Worm (Caenorhabditis elegans) whole organism, L1 larva: Measurements from ENCODE around the gene F28B12.1.

Experiments
- C16A3.4 ChIP-seq: fragments of 150-350 bp; optimal IDR thresholded peaks from 2 replicates; lab custom pipeline; 2014; ENCODE audit warnings: missing biosample characterization, missing genetic modification characterization
- Y116A8C.19 ChIP-seq: sonication (generic microtip); optimal IDR thresholded peaks from 2 replicates; lab custom pipeline; 2016; ENCODE audit warnings: missing compliant biosample characterization, missing genetic modification characterization, borderline replicate concordance
- ama-1 ChIP-seq: fragments of 150-350 bp; optimal IDR thresholded peaks from 2 replicates; lab custom pipeline; 2014
- blmp-1 ChIP-seq: fragments of 150-350 bp; optimal IDR thresholded peaks from 2 replicates; lab custom pipeline; 2014; ENCODE audit warnings: missing biosample characterization, missing genetic modification characterization
- ceh-63 ChIP-seq: fragments of 200-800 bp; sonication (Bioruptor generic); optimal IDR thresholded peaks from 2 replicates; lab custom pipeline; 2018; ENCODE audit warnings: mild to moderate bottlenecking, missing genetic modification characterization, missing compliant biosample characterization
- ceh-8 ChIP-seq: fragments of 200-800 bp; sonication (Bioruptor generic); optimal IDR thresholded peaks from 2 replicates; lab custom pipeline; 2018; ENCODE audit warnings: mild to moderate bottlenecking, missing genetic modification characterization, moderate library complexity, missing compliant biosample characterization
- ces-1 ChIP-seq: fragments of 150-350 bp; optimal IDR thresholded peaks from 2 replicates; lab custom pipeline; 2014; ENCODE audit warnings: missing biosample characterization, missing genetic modification reagents, missing genetic modification characterization
- dpl-1 ChIP-seq, 3 experiments: fragments of 150-350 bp in 2 of 3; sonication (generic microtip) in 1 of 3; optimal IDR thresholded peaks; 2 replicates each; lab custom pipeline; 2014 to 2017; ENCODE audit warnings: missing biosample characterization in 3 of 3, missing genetic modification characterization in 3 of 3, missing genetic modification reagents in 3 of 3
- dsc-1 ChIP-seq: sonication (generic microtip); optimal IDR thresholded peaks from 2 replicates; lab custom pipeline; 2016; ENCODE audit warnings: mild to moderate bottlenecking, missing genetic modification characterization, missing compliant biosample characterization
- efl-1 ChIP-seq, 4 experiments: fragments of 150-350 bp; optimal IDR thresholded peaks in 3 of 4; peaks in 1 of 4; 1 replicate in 1 of 4; 2 replicates in 3 of 4; lab custom pipeline; 2014; ENCODE audit warnings: missing biosample characterization in 2 of 4, missing genetic modification characterization in 2 of 4, missing genetic modification reagents in 2 of 4
- efl-3 ChIP-seq: fragments of 200-800 bp; sonication (Bioruptor generic); optimal IDR thresholded peaks from 2 replicates; lab custom pipeline; 2018; ENCODE audit warnings: mild to moderate bottlenecking, missing genetic modification characterization, missing compliant biosample characterization
- egl-13 ChIP-seq: sonication (generic microtip); optimal IDR thresholded peaks from 2 replicates; lab custom pipeline; 2016; ENCODE audit warnings: missing genotype, missing genetic modification reagents, missing genetic modification characterization, missing compliant biosample characterization
- fkh-10 ChIP-seq: sonication (generic microtip); optimal IDR thresholded peaks from 2 replicates; lab custom pipeline; 2017; ENCODE audit warnings: missing biosample characterization, missing genetic modification reagents, missing genetic modification characterization
- fkh-8 ChIP-seq: sonication (generic microtip); optimal IDR thresholded peaks from 2 replicates; lab custom pipeline; 2016; ENCODE audit warnings: mild to moderate bottlenecking, missing genetic modification characterization, missing compliant biosample characterization
- fos-1 ChIP-seq: fragments of 150-350 bp; optimal IDR thresholded peaks from 2 replicates; lab custom pipeline; 2014; ENCODE audit warnings: missing biosample characterization, missing genetic modification characterization
- grh-1 ChIP-seq: fragments of 200-800 bp; sonication (Bioruptor generic); IDR thresholded peaks from 2 replicates; pipeline ENCODE4 v1.3.6; 2022; ENCODE audit warnings: missing genetic modification reagents, missing genetic modification characterization, missing compliant biosample characterization
- hlh-17 ChIP-seq: fragments of 200-800 bp; sonication (Bioruptor generic); optimal IDR thresholded peaks from 2 replicates; lab custom pipeline; 2018; ENCODE audit warnings: missing genetic modification characterization, mild to moderate bottlenecking, missing compliant biosample characterization, moderate library complexity, borderline replicate concordance
- irx-1 ChIP-seq: sonication (generic microtip); optimal IDR thresholded peaks from 2 replicates; lab custom pipeline; 2016; ENCODE audit warnings: missing genetic modification characterization, missing compliant biosample characterization
- jun-1 ChIP-seq: fragments of 150-350 bp; optimal IDR thresholded peaks from 2 replicates; lab custom pipeline; 2014; ENCODE audit warnings: missing biosample characterization, missing genetic modification reagents, missing genetic modification characterization
- lin-14 ChIP-seq: fragments of 200-800 bp; sonication (Bioruptor generic); optimal IDR thresholded peaks from 2 replicates; lab custom pipeline; 2018; ENCODE audit warnings: mild to moderate bottlenecking, missing genetic modification characterization, moderate library complexity, missing compliant biosample characterization
- lin-15B ChIP-seq: fragments of 150-350 bp; sonication (generic microtip); optimal IDR thresholded peaks from 3 replicates; lab custom pipeline; 2014; ENCODE audit warnings: missing biosample characterization, missing genetic modification characterization
- lin-35 ChIP-seq, 2 experiments: fragments of 150-350 bp; optimal IDR thresholded peaks; 2 replicates each; lab custom pipeline; 2014; ENCODE audit warnings: missing biosample characterization in 2 of 2, missing genetic modification characterization in 2 of 2, missing genetic modification reagents in 2 of 2
- lir-3 ChIP-seq: sonication (generic microtip); optimal IDR thresholded peaks from 2 replicates; lab custom pipeline; 2016; ENCODE audit warnings: mild to moderate bottlenecking, missing genetic modification characterization, moderate library complexity, missing compliant biosample characterization; ENCODE audit not compliant: poor library complexity
- lsy-2 ChIP-seq, 2 experiments: fragments of 150-350 bp; optimal IDR thresholded peaks; 2 replicates each; lab custom pipeline; 2014; ENCODE audit warnings: missing biosample characterization in 2 of 2, missing genetic modification characterization in 2 of 2
- mdl-1 ChIP-seq, 2 experiments: fragments of 150-350 bp; optimal IDR thresholded peaks; 2 replicates each; lab custom pipeline; 2014 to 2017; ENCODE audit warnings: missing biosample characterization in 2 of 2, missing genetic modification characterization in 2 of 2, inconsistent platforms in 1 of 2
- mep-1 ChIP-seq: fragments of 150-350 bp; optimal IDR thresholded peaks from 2 replicates; lab custom pipeline; 2014; ENCODE audit warnings: missing biosample characterization, missing genetic modification characterization
- nhr-19 ChIP-seq: fragments of 200-800 bp; sonication (Bioruptor generic); conservative IDR thresholded peaks from 2 replicates; pipeline ENCODE4 v1.3.6; 2022; ENCODE audit warnings: missing genetic modification characterization, missing compliant biosample characterization
- nhr-237 ChIP-seq: fragments of 150-350 bp; optimal IDR thresholded peaks from 2 replicates; lab custom pipeline; 2014; ENCODE audit warnings: missing biosample characterization, missing genetic modification characterization
- nhr-28 ChIP-seq: fragments of 150-350 bp; optimal IDR thresholded peaks from 2 replicates; lab custom pipeline; 2014; ENCODE audit warnings: missing biosample characterization, missing genetic modification characterization
- nhr-47 ChIP-seq: sonication (generic microtip); optimal IDR thresholded peaks from 2 replicates; lab custom pipeline; 2016; ENCODE audit warnings: mild to moderate bottlenecking, missing genetic modification characterization, moderate library complexity, missing compliant biosample characterization
- nhr-71 ChIP-seq: sonication (generic microtip); optimal IDR thresholded peaks from 2 replicates; lab custom pipeline; 2016; ENCODE audit warnings: mild to moderate bottlenecking, missing genetic modification characterization, moderate library complexity, missing compliant biosample characterization
- nhr-84 ChIP-seq: sonication (generic microtip); optimal IDR thresholded peaks from 2 replicates; lab custom pipeline; 2017; ENCODE audit warnings: missing biosample characterization, missing genetic modification characterization
- pax-3 ChIP-seq: fragments of 200-800 bp; sonication (Bioruptor generic); optimal IDR thresholded peaks from 2 replicates; lab custom pipeline; 2018; ENCODE audit warnings: mild to moderate bottlenecking, missing genetic modification characterization, moderate library complexity, missing compliant biosample characterization
- sox-4 ChIP-seq: sonication (generic microtip); optimal IDR thresholded peaks from 2 replicates; lab custom pipeline; 2016; ENCODE audit warnings: missing genetic modification characterization, missing compliant biosample characterization
- sptf-1 ChIP-seq: fragments of 150-350 bp; optimal IDR thresholded peaks from 2 replicates; lab custom pipeline; 2014; ENCODE audit warnings: missing biosample characterization, missing genetic modification characterization
- swsn-7 ChIP-seq: sonication (generic microtip); optimal IDR thresholded peaks from 2 replicates; lab custom pipeline; 2016; ENCODE audit warnings: missing genetic modification characterization, missing compliant biosample characterization
- tbx-2 ChIP-seq: sonication (generic microtip); optimal IDR thresholded peaks from 2 replicates; lab custom pipeline; 2016; ENCODE audit warnings: missing genetic modification characterization, missing compliant biosample characterization
- tlp-1 ChIP-seq: fragments of 150-350 bp; optimal IDR thresholded peaks from 2 replicates; lab custom pipeline; 2014; ENCODE audit warnings: missing biosample characterization, missing genetic modification characterization
- unc-130 ChIP-seq: fragments of 150-350 bp; optimal IDR thresholded peaks from 2 replicates; lab custom pipeline; 2017; ENCODE audit warnings: missing biosample characterization, missing genetic modification characterization, inconsistent platforms
- unc-30 ChIP-seq: sonication (generic microtip); optimal IDR thresholded peaks from 2 replicates; lab custom pipeline; 2017; ENCODE audit warnings: missing biosample characterization, missing genetic modification characterization
- unc-62 ChIP-seq: fragments of 150-350 bp; optimal IDR thresholded peaks from 2 replicates; lab custom pipeline; 2014; ENCODE audit warnings: missing biosample characterization, missing genetic modification reagents, missing genetic modification characterization
- unc-86 ChIP-seq: sonication (generic microtip); optimal IDR thresholded peaks from 2 replicates; lab custom pipeline; 2016; ENCODE audit warnings: missing genetic modification characterization, missing compliant biosample characterization
- ztf-4 ChIP-seq: fragments of 150-350 bp; optimal IDR thresholded peaks from 2 replicates; lab custom pipeline; 2014; ENCODE audit warnings: missing biosample characterization, missing genetic modification characterization

Gene F28B12.1

ce11 chrII:5950657-5951056 lies 7.9 kb downstream of the F28B12.1 start (continued):
- TF ChIP-seq unc-130 (tag; lab: Kevin White, UChicago) (no peak), ztf-4 (no peak), nhr-47 (tag; lab: Kevin White, UChicago) (peak; percentile 28), ces-1 (no peak), tbx-2 (tag; lab: Kevin White, UChicago) (no peak), nhr-28 (tag; lab: Kevin White, UChicago) (no peak), Y116A8C.19 (no peak), ceh-63 (GFP tag; lab: Kevin White, UChicago) (peak; percentile 31)

- TF ChIP-seq jun-1 (tag; lab: Kevin White, UChicago) (no peak), nhr-19 (GFP tag; lab: Robert Waterston, UW) (no peak), nhr-71 (tag; lab: Kevin White, UChicago) (peak; percentile 6), egl-13 (tag; lab: Kevin White, UChicago) (peak; percentile 22), nhr-237 (tag; lab: Kevin White, UChicago) (no peak), mdl-1 (tag; optimal IDR thresholded peaks at IDR 0.05; lab: Kevin White, UChicago) (no peak), C16A3.4 (tag; lab: Kevin White, UChicago) (no peak), unc-86 (tag; lab: Kevin White, UChicago) (no peak), dsc-1 (tag; lab: Kevin White, UChicago) (peak; percentile 20), sox-4 (tag; lab: Kevin White, UChicago) (no peak)
Measured at ce11 chrII:5951745-5952144, 9.0 kb downstream of the F28B12.1 start.

- TF ChIP-seq nhr-71 (tag; lab: Kevin White, UChicago) (no peak), unc-62 (GFP tag; lab: Kevin White, UChicago) (no peak), swsn-7 (tag; lab: Kevin White, UChicago) (peak; percentile 11), ceh-8 (GFP tag; lab: Kevin White, UChicago) (peak; percentile 28), lsy-2 (tag; optimal IDR thresholded peaks at IDR 0.05; lab: Kevin White, UChicago) (peak in 1 of 2 experiments; percentile 27), dsc-1 (tag; lab: Kevin White, UChicago) (peak; percentile 73), nhr-47 (tag; lab: Kevin White, UChicago) (peak; percentile 57), unc-86 (tag; lab: Kevin White, UChicago) (peak; percentile 28), ama-1 (lab: Kevin White, UChicago) (no peak), lin-14 (GFP tag; lab: Kevin White, UChicago) (peak; percentile 64), fkh-8 (tag; lab: Kevin White, UChicago) (peak; percentile 38), irx-1 (tag; lab: Kevin White, UChicago) (no peak)
Measured at ce11 chrII:5952214-5952613, 9.5 kb downstream of the F28B12.1 start.

- TF ChIP-seq hlh-17 (GFP tag; lab: Kevin White, UChicago) (no peak), pax-3 (tag; lab: Kevin White, UChicago) (peak; percentile 2), egl-13 (tag; lab: Kevin White, UChicago) (peak; percentile 40), ama-1 (lab: Kevin White, UChicago) (no peak), dpl-1 (GFP tag; optimal IDR thresholded peaks at IDR 0.05; lab: Kevin White, UChicago) (no peak), sox-4 (tag; lab: Kevin White, UChicago) (peak; percentile 4), blmp-1 (tag; lab: Kevin White, UChicago) (no peak), sptf-1 (tag; lab: Kevin White, UChicago) (no peak), unc-30 (tag; lab: Kevin White, UChicago) (no peak), fos-1 (no peak), tlp-1 (tag; lab: Kevin White, UChicago) (no peak), efl-1 (optimal IDR thresholded peaks at IDR 0.05; lab: Kevin White, UChicago) (no peak), efl-1 (GFP tag; optimal IDR thresholded peaks at IDR 0.05 in 1 of 2; lab: Kevin White, UChicago) (no peak), mep-1 (tag; lab: Kevin White, UChicago) (no peak), lin-35 (GFP tag; optimal IDR thresholded peaks at IDR 0.05; lab: Kevin White, UChicago) (no peak), lir-3 (tag; lab: Kevin White, UChicago) (no peak), efl-3 (GFP tag; lab: Kevin White, UChicago) (no peak), irx-1 (tag; lab: Kevin White, UChicago) (no peak), nhr-47 (tag; lab: Kevin White, UChicago) (no peak), lin-14 (GFP tag; lab: Kevin White, UChicago) (peak; percentile 74), nhr-84 (tag; lab: Kevin White, UChicago) (no peak), dsc-1 (tag; lab: Kevin White, UChicago) (peak; percentile 78), ceh-8 (GFP tag; lab: Kevin White, UChicago) (no peak), mdl-1 (tag; optimal IDR thresholded peaks at IDR 0.05; lab: Kevin White, UChicago) (no peak), fkh-8 (tag; lab: Kevin White, UChicago) (peak; percentile 4), ztf-4 (peak; percentile 20), lsy-2 (tag; optimal IDR thresholded peaks at IDR 0.05; lab: Kevin White, UChicago) (peak in 1 of 2 experiments; percentile 29), fkh-10 (GFP tag; lab: Kevin White, UChicago) (peak; percentile 6), ceh-63 (GFP tag; lab: Kevin White, UChicago) (no peak), lin-15B (tag; lab: Kevin White, UChicago) (no peak), grh-1 (GFP tag; lab: Robert Waterston, UW) (no peak)
Measured at ce11 chrII:5955638-5956167, 13.0 kb downstream of the F28B12.1 start.
